Worm (Caenorhabditis elegans) whole organism, L1 larva: ENCODE results near the gene F52B11.2.

Source experiments
- C34B4.2 ChIP-seq: sonication (generic microtip); optimal IDR thresholded peaks from 2 replicates; lab custom pipeline; 2017; ENCODE audit warnings: mild to moderate bottlenecking, missing genetic modification characterization, missing compliant biosample characterization
- F16B12.6 ChIP-seq: fragments of 150-350 bp; optimal IDR thresholded peaks from 2 replicates; lab custom pipeline; 2014; ENCODE audit warnings: missing biosample characterization, missing genetic modification characterization
- Y116A8C.19 ChIP-seq: sonication (generic microtip); optimal IDR thresholded peaks from 2 replicates; lab custom pipeline; 2016; ENCODE audit warnings: missing compliant biosample characterization, missing genetic modification characterization, borderline replicate concordance
- aha-1 ChIP-seq: fragments of 150-350 bp; optimal IDR thresholded peaks from 2 replicates; lab custom pipeline; 2014; ENCODE audit warnings: missing biosample characterization, missing genetic modification characterization
- blmp-1 ChIP-seq: fragments of 150-350 bp; optimal IDR thresholded peaks from 2 replicates; lab custom pipeline; 2014; ENCODE audit warnings: missing biosample characterization, missing genetic modification characterization
- ceh-63 ChIP-seq: fragments of 200-800 bp; sonication (Bioruptor generic); optimal IDR thresholded peaks from 2 replicates; lab custom pipeline; 2018; ENCODE audit warnings: mild to moderate bottlenecking, missing genetic modification characterization, missing compliant biosample characterization
- ceh-82 ChIP-seq, 3 experiments: fragments of 150-350 bp in 1 of 3; sonication (generic microtip) in 2 of 3; optimal IDR thresholded peaks; 2 replicates each; lab custom pipeline; 2014 to 2017; ENCODE audit warnings: missing biosample characterization in 3 of 3, missing genetic modification characterization in 3 of 3
- ceh-90 ChIP-seq: sonication (generic microtip); optimal IDR thresholded peaks from 2 replicates; lab custom pipeline; 2016; ENCODE audit warnings: missing genetic modification characterization, missing compliant biosample characterization
- dpl-1 ChIP-seq, 3 experiments: fragments of 150-350 bp in 2 of 3; sonication (generic microtip) in 1 of 3; optimal IDR thresholded peaks; 2 replicates each; lab custom pipeline; 2014 to 2017; ENCODE audit warnings: missing biosample characterization in 3 of 3, missing genetic modification characterization in 3 of 3, missing genetic modification reagents in 3 of 3
- dsc-1 ChIP-seq: sonication (generic microtip); optimal IDR thresholded peaks from 2 replicates; lab custom pipeline; 2016; ENCODE audit warnings: mild to moderate bottlenecking, missing genetic modification characterization, missing compliant biosample characterization
- efl-1 ChIP-seq, 4 experiments: fragments of 150-350 bp; optimal IDR thresholded peaks in 3 of 4; peaks in 1 of 4; 1 replicate in 1 of 4; 2 replicates in 3 of 4; lab custom pipeline; 2014; ENCODE audit warnings: missing biosample characterization in 2 of 4, missing genetic modification characterization in 2 of 4, missing genetic modification reagents in 2 of 4
- egl-27 ChIP-seq, 2 experiments: fragments of 150-350 bp in 1 of 2; sonication (generic microtip); optimal IDR thresholded peaks; 3 replicates each; lab custom pipeline; 2017 to 2018; ENCODE audit warnings: missing biosample characterization in 2 of 2, missing genetic modification characterization in 2 of 2, missing genetic modification reagents in 2 of 2
- elt-2 ChIP-seq: sonication (generic microtip); optimal IDR thresholded peaks from 2 replicates; lab custom pipeline; 2016; ENCODE audit warnings: missing genetic modification characterization, mild to moderate bottlenecking, inconsistent platforms, missing compliant biosample characterization, missing genetic modification reagents
- elt-3 ChIP-seq, 6 experiments: fragments of 150-350 bp in 1 of 6; sonication (generic microtip); optimal IDR thresholded peaks; 2 replicates each; lab custom pipeline; 2017 to 2018; ENCODE audit warnings: missing biosample characterization in 6 of 6, missing genetic modification characterization in 6 of 6, inconsistent platforms in 1 of 6
- isw-1 ChIP-seq: fragments of 200-800 bp; sonication (Bioruptor generic); IDR thresholded peaks from 2 replicates; pipeline ENCODE4 v1.3.6; 2022; ENCODE audit warnings: missing genetic modification characterization, missing compliant biosample characterization
- lin-13 ChIP-seq: fragments of 150-350 bp; optimal IDR thresholded peaks from 2 replicates; lab custom pipeline; 2014; ENCODE audit warnings: missing biosample characterization, missing genetic modification reagents, missing genetic modification characterization
- lin-14 ChIP-seq: fragments of 200-800 bp; sonication (Bioruptor generic); optimal IDR thresholded peaks from 2 replicates; lab custom pipeline; 2018; ENCODE audit warnings: mild to moderate bottlenecking, missing genetic modification characterization, moderate library complexity, missing compliant biosample characterization
- lin-15B ChIP-seq: fragments of 150-350 bp; sonication (generic microtip); optimal IDR thresholded peaks from 3 replicates; lab custom pipeline; 2014; ENCODE audit warnings: missing biosample characterization, missing genetic modification characterization
- lin-35 ChIP-seq, 2 experiments: fragments of 150-350 bp; optimal IDR thresholded peaks; 2 replicates each; lab custom pipeline; 2014; ENCODE audit warnings: missing biosample characterization in 2 of 2, missing genetic modification characterization in 2 of 2, missing genetic modification reagents in 2 of 2
- lir-3 ChIP-seq: sonication (generic microtip); optimal IDR thresholded peaks from 2 replicates; lab custom pipeline; 2016; ENCODE audit warnings: mild to moderate bottlenecking, missing genetic modification characterization, moderate library complexity, missing compliant biosample characterization; ENCODE audit not compliant: poor library complexity
- mef-2 ChIP-seq: fragments of 150-350 bp; optimal IDR thresholded peaks from 2 replicates; lab custom pipeline; 2014; ENCODE audit warnings: missing biosample characterization, missing genetic modification characterization
- mep-1 ChIP-seq: fragments of 150-350 bp; optimal IDR thresholded peaks from 2 replicates; lab custom pipeline; 2014; ENCODE audit warnings: missing biosample characterization, missing genetic modification characterization
- nhr-11 ChIP-seq: fragments of 150-350 bp; optimal IDR thresholded peaks from 2 replicates; lab custom pipeline; 2014; ENCODE audit warnings: missing biosample characterization, missing genetic modification characterization
- nhr-12 ChIP-seq: sonication (generic microtip); optimal IDR thresholded peaks from 2 replicates; lab custom pipeline; 2017; ENCODE audit warnings: missing biosample characterization, missing genetic modification characterization
- nhr-20 ChIP-seq: sonication (generic microtip); optimal IDR thresholded peaks from 2 replicates; lab custom pipeline; 2016; ENCODE audit warnings: mild to moderate bottlenecking, missing genetic modification characterization, missing compliant biosample characterization
- nhr-47 ChIP-seq: sonication (generic microtip); optimal IDR thresholded peaks from 2 replicates; lab custom pipeline; 2016; ENCODE audit warnings: mild to moderate bottlenecking, missing genetic modification characterization, moderate library complexity, missing compliant biosample characterization
- nhr-71 ChIP-seq: sonication (generic microtip); optimal IDR thresholded peaks from 2 replicates; lab custom pipeline; 2016; ENCODE audit warnings: mild to moderate bottlenecking, missing genetic modification characterization, moderate library complexity, missing compliant biosample characterization
- nhr-77 ChIP-seq: fragments of 150-350 bp; optimal IDR thresholded peaks from 2 replicates; lab custom pipeline; 2014; ENCODE audit warnings: missing biosample characterization, missing genetic modification characterization
- nhr-84 ChIP-seq: sonication (generic microtip); optimal IDR thresholded peaks from 2 replicates; lab custom pipeline; 2017; ENCODE audit warnings: missing biosample characterization, missing genetic modification characterization
- nhr-85 ChIP-seq: sonication (generic microtip); peaks from one replicate; lab custom pipeline; 2016; ENCODE audit warnings: missing genetic modification characterization, inconsistent platforms, missing compliant biosample characterization
- skn-1 ChIP-seq: fragments of 150-350 bp; optimal IDR thresholded peaks from 2 replicates; lab custom pipeline; 2014; ENCODE audit warnings: missing biosample characterization, missing genetic modification characterization
- snu-23 ChIP-seq: sonication (generic microtip); optimal IDR thresholded peaks from 2 replicates; lab custom pipeline; 2016; ENCODE audit warnings: missing genetic modification characterization, missing compliant biosample characterization
- sox-4 ChIP-seq: sonication (generic microtip); optimal IDR thresholded peaks from 2 replicates; lab custom pipeline; 2016; ENCODE audit warnings: missing genetic modification characterization, missing compliant biosample characterization
- sptf-1 ChIP-seq: fragments of 150-350 bp; optimal IDR thresholded peaks from 2 replicates; lab custom pipeline; 2014; ENCODE audit warnings: missing biosample characterization, missing genetic modification characterization
- tlp-1 ChIP-seq: fragments of 150-350 bp; optimal IDR thresholded peaks from 2 replicates; lab custom pipeline; 2014; ENCODE audit warnings: missing biosample characterization, missing genetic modification characterization
- unc-62 ChIP-seq: fragments of 150-350 bp; optimal IDR thresholded peaks from 2 replicates; lab custom pipeline; 2014; ENCODE audit warnings: missing biosample characterization, missing genetic modification reagents, missing genetic modification characterization
- unc-86 ChIP-seq: sonication (generic microtip); optimal IDR thresholded peaks from 2 replicates; lab custom pipeline; 2016; ENCODE audit warnings: missing genetic modification characterization, missing compliant biosample characterization
- vab-15 ChIP-seq: sonication (generic microtip); optimal IDR thresholded peaks from 2 replicates; lab custom pipeline; 2017; ENCODE audit warnings: missing genotype, mild to moderate bottlenecking, missing genetic modification characterization, missing compliant biosample characterization
- xbp-1 ChIP-seq: sonication (generic microtip); optimal IDR thresholded peaks from 2 replicates; lab custom pipeline; 2016; ENCODE audit warnings: missing genetic modification characterization, missing compliant biosample characterization
- zip-4 ChIP-seq: fragments of 200-800 bp; sonication (Bioruptor generic); optimal IDR thresholded peaks from 2 replicates; lab custom pipeline; 2018; ENCODE audit warnings: mild to moderate bottlenecking, missing genetic modification characterization, moderate library complexity, missing compliant biosample characterization

Gene F52B11.2

DNA sequence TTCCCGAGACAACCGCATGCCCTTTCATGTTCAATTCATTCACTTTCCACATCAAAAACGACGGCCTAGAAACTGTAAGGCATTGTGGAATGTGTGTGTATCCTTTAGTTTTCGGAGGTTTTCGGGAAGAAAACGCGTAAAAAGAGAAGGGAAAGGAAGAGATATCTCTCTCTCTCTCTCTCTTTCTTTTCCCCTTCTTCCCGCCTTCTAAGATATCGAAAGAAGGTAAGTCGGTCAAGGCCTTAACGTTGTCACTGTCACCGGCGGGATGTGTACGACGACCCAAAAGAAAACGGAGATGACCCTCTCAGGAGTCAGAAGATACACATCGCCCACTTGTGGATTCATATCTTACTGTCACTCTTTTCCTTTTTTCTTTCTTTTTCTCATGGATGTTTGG is 6.4 kb downstream of the F52B11.2 start:
- TF ChIP-seq tlp-1 (tag; lab: Kevin White, UChicago) = no peak
- peak in 2 of 6 experiments; percentile 12 to 36 for TF ChIP-seq elt-3 (tag; optimal IDR thresholded peaks at IDR 0.05; lab: Kevin White, UChicago)
- TF ChIP-seq egl-27 (tag; optimal IDR thresholded peaks at IDR 0.05; lab: Kevin White, UChicago) = no peak
- TF ChIP-seq nhr-12 = no peak
- TF ChIP-seq vab-15 (tag; lab: Kevin White, UChicago) = no peak
- TF ChIP-seq nhr-85 (tag; lab: Kevin White, UChicago) = no peak
- TF ChIP-seq sox-4 = no peak
- TF ChIP-seq nhr-11 = no peak
- peak; percentile 100 for TF ChIP-seq blmp-1 (tag; lab: Kevin White, UChicago)
- TF ChIP-seq nhr-84 = no peak
- no peak for TF ChIP-seq xbp-1 (tag; lab: Kevin White, UChicago)
- TF ChIP-seq efl-1 (optimal IDR thresholded peaks at IDR 0.05; lab: Kevin White, UChicago) = no peak
- peak in 1 of 2 experiments; percentile 43 for TF ChIP-seq efl-1 (GFP tag; optimal IDR thresholded peaks at IDR 0.05 in 1 of 2; lab: Kevin White, UChicago)
- TF ChIP-seq unc-62 (GFP tag; lab: Kevin White, UChicago) = no peak
- no peak for TF ChIP-seq dsc-1 (tag; lab: Kevin White, UChicago)
- TF ChIP-seq mep-1 (tag; lab: Kevin White, UChicago) = peak; percentile 44

DNA sequence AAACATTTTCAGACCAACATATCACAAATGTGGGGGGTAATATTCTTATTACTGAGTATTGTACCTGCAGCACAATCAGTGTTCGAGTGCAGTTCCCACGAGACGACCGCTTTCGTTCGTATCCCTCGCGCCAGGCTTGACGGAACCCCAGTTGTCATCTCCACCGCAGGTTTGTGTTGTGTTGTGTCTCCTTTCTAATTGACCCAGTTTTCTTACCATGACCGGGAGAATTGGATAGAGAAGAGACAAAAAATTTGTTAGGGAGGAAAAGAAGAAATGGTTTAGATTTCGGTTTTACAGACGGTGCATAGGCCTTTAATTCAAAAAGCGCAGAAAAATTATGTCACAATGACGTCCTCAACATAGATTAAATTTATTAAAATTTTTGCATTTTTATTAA is 7.9 kb downstream of the F52B11.2 start, which contains the start of gene noah-2:
Gene noah-2 (plus strand): TSS at position 13 of the 400 bp plus-strand sequence.
- TF ChIP-seq blmp-1 (tag; lab: Kevin White, UChicago) (peak; percentile 94), lir-3 (tag; lab: Kevin White, UChicago) (no peak), efl-1 (optimal IDR thresholded peaks at IDR 0.05; lab: Kevin White, UChicago) (no peak), efl-1 (GFP tag; optimal IDR thresholded peaks at IDR 0.05 in 1 of 2; lab: Kevin White, UChicago) (no peak), Y116A8C.19 (no peak), nhr-85 (tag; lab: Kevin White, UChicago) (no peak)

DNA sequence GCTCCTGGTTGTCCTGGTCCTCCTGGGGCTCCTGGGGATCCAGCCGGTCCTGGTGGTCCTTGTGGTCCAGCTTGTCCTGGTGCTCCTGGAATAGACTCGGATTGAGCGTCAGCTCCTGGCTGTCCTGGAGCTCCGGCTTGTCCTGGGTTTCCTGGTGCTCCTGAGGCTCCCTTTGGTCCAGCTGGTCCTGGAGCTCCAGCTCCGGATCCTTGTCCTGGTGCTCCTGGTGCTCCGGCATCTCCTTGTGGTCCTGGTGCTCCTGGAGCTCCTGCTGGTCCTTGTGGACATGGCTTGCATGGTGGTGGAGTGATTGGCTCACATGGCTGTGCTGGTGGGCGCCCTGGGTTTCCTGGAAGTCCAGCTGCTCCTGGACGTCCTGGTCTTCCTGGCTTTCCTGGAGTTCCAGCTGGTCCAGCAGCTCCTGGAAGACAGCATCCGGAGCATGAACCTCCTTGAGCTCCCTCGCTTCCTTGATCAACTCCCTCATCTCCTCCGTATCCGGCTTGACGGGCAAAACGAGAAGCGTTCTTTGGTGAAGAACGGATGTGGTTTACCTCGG is 15.3 kb downstream of the F52B11.2 start:
- TF ChIP-seq ceh-90 (tag; lab: Kevin White, UChicago) (no peak), zip-4 (no peak), ceh-63 (no peak), isw-1 (GFP tag; lab: Robert Waterston, UW) (no peak)

- TF ChIP-seq elt-2 (no peak), unc-86 (no peak), aha-1 (tag; lab: Kevin White, UChicago) (no peak), nhr-20 (tag; lab: Kevin White, UChicago) (no peak)
These were observed 15.9 kb downstream of the F52B11.2 start, which contains the start of gene col-133 for ce11 chrIV:14099256-14099655. Gene col-133 (minus strand): TSS chrIV:14099356.

DNA sequence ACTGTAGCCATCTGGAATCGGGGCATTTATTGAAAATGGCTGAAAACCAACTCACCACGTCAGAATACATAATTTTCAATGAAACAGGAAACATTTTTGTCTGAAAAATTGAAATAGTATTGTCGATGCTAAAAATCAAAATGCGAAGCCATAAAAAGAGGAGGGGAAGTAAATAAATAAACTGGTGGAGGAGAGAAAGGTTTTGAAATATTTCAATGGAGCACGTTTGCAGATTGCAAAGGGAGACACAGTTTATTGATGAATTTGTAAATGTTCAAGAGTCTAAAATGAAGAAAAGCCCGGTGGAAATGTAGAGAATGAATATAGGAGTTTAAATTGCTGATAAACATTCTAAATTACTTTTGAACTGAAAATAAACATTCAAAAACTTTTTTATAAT is 19.7 kb downstream of the F52B11.2 start, which contains the start of gene F52B11.5:
Gene F52B11.5 (minus strand): TSS at position 178 of the 400 bp plus-strand sequence.
- TF ChIP-seq ceh-82 (tag; optimal IDR thresholded peaks at IDR 0.05; lab: Kevin White, UChicago) (no peak), F16B12.6 (tag; lab: Kevin White, UChicago) (no peak), mef-2 (tag; lab: Kevin White, UChicago) (no peak), nhr-77 (tag; lab: Kevin White, UChicago) (no peak), sptf-1 (tag; lab: Kevin White, UChicago) (no peak), C34B4.2 (tag; lab: Kevin White, UChicago) (no peak), lin-13 (GFP tag; lab: Kevin White, UChicago) (no peak), lin-15B (no peak), efl-1 (optimal IDR thresholded peaks at IDR 0.05; lab: Kevin White, UChicago) (peak in 1 of 2 experiments; percentile 17), efl-1 (GFP tag; optimal IDR thresholded peaks at IDR 0.05 in 1 of 2; lab: Kevin White, UChicago) (no peak), dpl-1 (GFP tag; optimal IDR thresholded peaks at IDR 0.05; lab: Kevin White, UChicago) (peak in 1 of 3 experiments; percentile 38), blmp-1 (tag; lab: Kevin White, UChicago) (no peak), lin-14 (GFP tag; lab: Kevin White, UChicago) (no peak), lin-35 (GFP tag; optimal IDR thresholded peaks at IDR 0.05; lab: Kevin White, UChicago) (peak in 1 of 2 experiments; percentile 3), skn-1 (no peak), snu-23 (GFP tag; lab: Kevin White, UChicago) (no peak), nhr-71 (tag; lab: Kevin White, UChicago) (no peak), nhr-47 (tag; lab: Kevin White, UChicago) (no peak), dsc-1 (tag; lab: Kevin White, UChicago) (no peak)
- TF ChIP-seq, all 84 proteins: peak for 3
